Fruit fly (Drosophila melanogaster) whole organism, embryonic: ENCODE data around the gene Nlg2.

ENCODE experiments used
- BtbVII ChIP-seq: fragments of 200-800 bp; sonication (Bioruptor generic); optimal IDR thresholded peaks from 3 replicates; lab custom pipeline; 2017; ENCODE audit warnings: missing biosample characterization, mild to moderate bottlenecking, missing genetic modification characterization
- CG10321 ChIP-seq: fragments of 200-800 bp; sonication (Bioruptor generic); IDR thresholded peaks from 2 replicates; pipeline ENCODE4 v1.3.6; 2022; ENCODE audit warnings: missing biosample characterization, missing genetic modification characterization
- CG10366 ChIP-seq: fragments of 200-800 bp; sonication (Bioruptor generic); IDR thresholded peaks from 2 replicates; pipeline ENCODE4 v1.3.6; 2022; ENCODE audit warnings: missing biosample characterization, missing genetic modification characterization
- CG11560 ChIP-seq: fragments of 200-800 bp; sonication (Bioruptor generic); IDR thresholded peaks from 3 replicates; pipeline ENCODE4 v1.3.6; 2022; ENCODE audit warnings: missing biosample characterization, missing genetic modification characterization
- CG11723 ChIP-seq: fragments of 200-800 bp; sonication (Bioruptor generic); optimal IDR thresholded peaks from 2 replicates; lab custom pipeline; 2017; ENCODE audit warnings: missing biosample characterization, mild to moderate bottlenecking, missing genetic modification characterization
- CG13287 ChIP-seq: fragments of 200-800 bp; sonication (Bioruptor generic); IDR thresholded peaks from 2 replicates; pipeline ENCODE4 v1.3.6; 2022; ENCODE audit warnings: missing biosample characterization, missing genetic modification characterization; ENCODE audit not compliant: partially characterized antibody
- CG1603 ChIP-seq: fragments of 200-800 bp; sonication (Bioruptor generic); optimal IDR thresholded peaks from 2 replicates; lab custom pipeline; 2019; ENCODE audit warnings: missing biosample characterization, mild to moderate bottlenecking, missing genetic modification characterization, moderate library complexity
- CG17328 ChIP-seq: fragments of 200-800 bp; sonication (Bioruptor generic); IDR thresholded peaks from 2 replicates; pipeline ENCODE4 v1.3.6; 2022; ENCODE audit warnings: missing biosample characterization, missing genetic modification characterization
- CG17568 ChIP-seq: fragments of 200-800 bp; sonication (Bioruptor generic); optimal IDR thresholded peaks from 2 replicates; lab custom pipeline; 2018; ENCODE audit warnings: missing biosample characterization, mild to moderate bottlenecking, missing genetic modification characterization, moderate library complexity
- CG17802 ChIP-seq: fragments of 200-800 bp; sonication (Bioruptor generic); optimal IDR thresholded peaks from 2 replicates; lab custom pipeline; 2018; ENCODE audit warnings: missing biosample characterization, mild to moderate bottlenecking, missing genetic modification characterization, moderate library complexity
- CG18619 ChIP-seq: fragments of 200-800 bp; sonication (Bioruptor generic); optimal IDR thresholded peaks from 3 replicates; lab custom pipeline; 2017; ENCODE audit warnings: missing biosample characterization, mild to moderate bottlenecking, missing genetic modification characterization
- CG2120 ChIP-seq: fragments of 200-800 bp; sonication (Bioruptor generic); optimal IDR thresholded peaks from 3 replicates; lab custom pipeline; 2016; ENCODE audit warnings: missing biosample characterization, missing genetic modification characterization
- CG32532 ChIP-seq: fragments of 200-800 bp; sonication (Bioruptor generic); IDR thresholded peaks from 2 replicates; pipeline ENCODE4 v1.3.6; 2022; ENCODE audit warnings: missing biosample characterization, missing genetic modification characterization
- CG33557 ChIP-seq: fragments of 200-800 bp; sonication (Bioruptor generic); optimal IDR thresholded peaks from 2 replicates; lab custom pipeline; 2019; ENCODE audit warnings: missing biosample characterization, mild to moderate bottlenecking, missing genetic modification characterization, moderate library complexity
- CG42726 ChIP-seq: fragments of 200-800 bp; sonication (Bioruptor generic); IDR thresholded peaks from 2 replicates; pipeline ENCODE4 v1.3.6; 2022; ENCODE audit warnings: missing biosample characterization, missing genetic modification characterization; ENCODE audit not compliant: partially characterized antibody
- CG6175 ChIP-seq: fragments of 200-800 bp; sonication (Bioruptor generic); IDR thresholded peaks from 3 replicates; pipeline ENCODE4 v1.3.6; 2022; ENCODE audit warnings: missing biosample characterization, missing genetic modification characterization
- CG7357 ChIP-seq: fragments of 200-800 bp; sonication (Bioruptor generic); IDR thresholded peaks from 3 replicates; pipeline ENCODE4 v1.3.6; 2022; ENCODE audit warnings: missing biosample characterization, missing genetic modification characterization
- CG7928 ChIP-seq: fragments of 200-800 bp; sonication (Bioruptor generic); optimal IDR thresholded peaks from 2 replicates; lab custom pipeline; 2017; ENCODE audit warnings: missing biosample characterization, mild to moderate bottlenecking, missing genetic modification characterization
- CG8924 ChIP-seq: fragments of 200-800 bp; optimal IDR thresholded peaks from 3 replicates; lab custom pipeline; 2019; ENCODE audit warnings: missing biosample characterization, mild to moderate bottlenecking, missing genetic modification characterization, moderate library complexity
- CG9215 ChIP-seq: fragments of 200-800 bp; sonication (Bioruptor generic); IDR thresholded peaks from 2 replicates; pipeline ENCODE4 v1.3.6; 2022; ENCODE audit warnings: missing biosample characterization, missing genetic modification characterization
- Dref ChIP-seq: fragments of 200-800 bp; sonication (Bioruptor generic); IDR thresholded peaks from 2 replicates; pipeline ENCODE4 v1.3.6; 2022; ENCODE audit warnings: missing biosample characterization, missing genetic modification characterization
- ERR ChIP-seq: fragments of 200-800 bp; sonication (Bioruptor generic); optimal IDR thresholded peaks from 2 replicates; lab custom pipeline; 2016; ENCODE audit warnings: missing biosample characterization, missing genetic modification characterization
- Gsc ChIP-seq: fragments of 200-800 bp; sonication (Bioruptor generic); IDR thresholded peaks from 2 replicates; pipeline ENCODE4 v1.3.6; 2022; ENCODE audit warnings: missing biosample characterization, missing genetic modification characterization
- Hmx ChIP-seq: fragments of 200-800 bp; sonication (Bioruptor generic); optimal IDR thresholded peaks from 2 replicates; lab custom pipeline; 2016; ENCODE audit warnings: missing biosample characterization, missing genetic modification characterization
- Hsf ChIP-seq: fragments of 200-800 bp; sonication (Bioruptor generic); optimal IDR thresholded peaks from 3 replicates; lab custom pipeline; 2016; ENCODE audit warnings: missing biosample characterization, missing genetic modification characterization
- MTF-1 ChIP-seq: fragments of 200-800 bp; sonication (Bioruptor generic); optimal IDR thresholded peaks from 2 replicates; lab custom pipeline; 2018; ENCODE audit warnings: missing biosample characterization, mild to moderate bottlenecking, missing genetic modification characterization, borderline replicate concordance
- Neu2 ChIP-seq: fragments of 200-800 bp; sonication (Bioruptor generic); optimal IDR thresholded peaks from 3 replicates; lab custom pipeline; 2016; ENCODE audit warnings: missing biosample characterization, missing genetic modification characterization, borderline replicate concordance
- Optix ChIP-seq: fragments of 200-800 bp; sonication (Bioruptor generic); IDR thresholded peaks from 3 replicates; pipeline ENCODE4 v1.3.6; 2022; ENCODE audit warnings: missing biosample characterization, missing genetic modification characterization
- bsh ChIP-seq, 2 experiments: fragments of 200-800 bp; sonication (Bioruptor generic); optimal IDR thresholded peaks; 2 replicates each; lab custom pipeline; 2017 to 2018; ENCODE audit warnings: mild to moderate bottlenecking in 2 of 2, missing biosample characterization in 2 of 2, missing genetic modification characterization in 2 of 2, moderate library complexity in 1 of 2
- btn ChIP-seq: fragments of 200-800 bp; sonication (Bioruptor generic); optimal IDR thresholded peaks from 2 replicates; lab custom pipeline; 2016; ENCODE audit warnings: missing biosample characterization, missing genetic modification characterization
- cato ChIP-seq: fragments of 200-800 bp; sonication (Bioruptor generic); optimal IDR thresholded peaks from 2 replicates; lab custom pipeline; 2016; ENCODE audit warnings: missing biosample characterization, missing genetic modification characterization, borderline replicate concordance
- dati ChIP-seq: fragments of 200-800 bp; sonication (Bioruptor generic); IDR thresholded peaks from 2 replicates; pipeline ENCODE4 v1.3.6; 2022; ENCODE audit warnings: missing biosample characterization, missing genetic modification characterization
- dmrt11E ChIP-seq: fragments of 200-800 bp; sonication (Bioruptor generic); optimal IDR thresholded peaks from 3 replicates; lab custom pipeline; 2018; ENCODE audit warnings: missing biosample characterization, mild to moderate bottlenecking, missing genetic modification characterization, moderate library complexity
- nau ChIP-seq: fragments of 200-800 bp; sonication (Bioruptor generic); optimal IDR thresholded peaks from 3 replicates; lab custom pipeline; 2017; ENCODE audit warnings: missing biosample characterization, mild to moderate bottlenecking, missing genetic modification characterization, missing genetic modification reagents
- pum ChIP-seq: fragments of 200-800 bp; sonication (Bioruptor generic); optimal IDR thresholded peaks from 2 replicates; lab custom pipeline; 2016; ENCODE audit warnings: missing biosample characterization, missing genetic modification characterization
- run ChIP-seq: fragments of 200-800 bp; sonication (Bioruptor generic); optimal IDR thresholded peaks from 3 replicates; lab custom pipeline; 2018; ENCODE audit warnings: missing biosample characterization, mild to moderate bottlenecking, missing genetic modification characterization
- sd ChIP-seq: fragments of 200-800 bp; sonication (Bioruptor generic); optimal IDR thresholded peaks from 3 replicates; lab custom pipeline; 2018; ENCODE audit warnings: missing biosample characterization, mild to moderate bottlenecking, missing genetic modification characterization, moderate library complexity
- shn ChIP-seq: fragments of 200-800 bp; sonication (Bioruptor generic); optimal IDR thresholded peaks from 3 replicates; lab custom pipeline; 2016; ENCODE audit warnings: missing biosample characterization, missing genetic modification characterization
- so ChIP-seq: fragments of 200-800 bp; sonication (Bioruptor generic); IDR thresholded peaks from 3 replicates; pipeline ENCODE4 v1.3.6; 2022; ENCODE audit warnings: missing biosample characterization, missing genetic modification characterization
- ssp ChIP-seq: fragments of 200-800 bp; sonication (Bioruptor generic); IDR thresholded peaks from 2 replicates; pipeline ENCODE4 v1.3.6; 2022; ENCODE audit warnings: missing biosample characterization, missing genetic modification characterization
- tgo ChIP-seq: fragments of 200-800 bp; sonication (Bioruptor generic); IDR thresholded peaks from 3 replicates; pipeline ENCODE4 v1.3.6; 2022; ENCODE audit warnings: missing biosample characterization, missing genetic modification characterization
- usp ChIP-seq: fragments of >200 bp; optimal IDR thresholded peaks from 2 replicates; lab custom pipeline; 2017; ENCODE audit warnings: missing biosample characterization, missing genetic modification characterization
- vnd ChIP-seq: fragments of 200-800 bp; sonication (Bioruptor generic); IDR thresholded peaks from 3 replicates; pipeline ENCODE4 v1.3.6; 2022; ENCODE audit warnings: missing biosample characterization, missing genetic modification characterization; ENCODE audit not compliant: partially characterized antibody

Gene Nlg2

dm6 chr2L:6841349-6841748 lies 33.4 kb upstream of the Nlg2 start (continued):
- TF ChIP-seq Neu2: peak; percentile 16
- TF ChIP-seq dmrt11E (tag; lab: Kevin White, UChicago): peak; percentile 93
- peak; percentile 90 for TF ChIP-seq CG17328 (GFP tag; lab: Robert Waterston, UW)
- TF ChIP-seq CG33557 (GFP tag; lab: Kevin White, UChicago): peak; percentile 87
- TF ChIP-seq sd (tag; lab: Kevin White, UChicago): no peak
- TF ChIP-seq CG17568 (GFP tag; lab: Kevin White, UChicago): peak; percentile 15
- TF ChIP-seq CG11560 (tag; lab: Robert Waterston, UW): 0 out of 3 replicates have a peak, but pooled peaks have one; percentile 9
- TF ChIP-seq CG18619: peak; percentile 52
- peak; percentile 53; the same call in 1 of the 3 replicates for TF ChIP-seq so
- peak; percentile 81 for TF ChIP-seq CG8924
- no peak for TF ChIP-seq CG7928 (GFP tag; lab: Kevin White, UChicago)
- no peak for TF ChIP-seq usp (GFP tag; lab: Kevin White, UChicago)
- TF ChIP-seq pum (GFP tag; lab: Kevin White, UChicago): peak; percentile 57
- peak; percentile 55 for TF ChIP-seq CG11723 (GFP tag; lab: Kevin White, UChicago)
- TF ChIP-seq CG42726 (GFP tag; lab: Robert Waterston, UW): no peak
- TF ChIP-seq ssp: peak; percentile 65
- peak; percentile 60; the same call in 2 of the 3 replicates for TF ChIP-seq tgo
- no peak for TF ChIP-seq Hmx (GFP tag; lab: Kevin White, UChicago)
- peak in 1 of 2 experiments; percentile 92 for TF ChIP-seq bsh (GFP tag; optimal IDR thresholded peaks at IDR 0.05; lab: Kevin White, UChicago)
- peak; percentile 65; the same call in 2 of the 3 replicates for TF ChIP-seq CG7357
- TF ChIP-seq cato (GFP tag; lab: Kevin White, UChicago): peak; percentile 22
- TF ChIP-seq ERR: no peak
- no peak for TF ChIP-seq vnd (GFP tag; lab: Robert Waterston, UW)
- peak; percentile 61 for TF ChIP-seq CG17802 (tag; lab: Kevin White, UChicago)
- no peak for TF ChIP-seq CG32532 (GFP tag; lab: Robert Waterston, UW)
- no peak for TF ChIP-seq CG13287 (GFP tag; lab: Robert Waterston, UW)
- TF ChIP-seq Hsf (GFP tag; lab: Kevin White, UChicago): peak; percentile 70
- peak; percentile 71 for TF ChIP-seq Gsc (GFP tag; lab: Robert Waterston, UW)
- no peak for TF ChIP-seq CG6175 (GFP tag; lab: Robert Waterston, UW)
- TF ChIP-seq CG1603 (tag; lab: Kevin White, UChicago): peak; percentile 92
- TF ChIP-seq run (tag; lab: Kevin White, UChicago): peak; percentile 45
- TF ChIP-seq nau (GFP tag; lab: Kevin White, UChicago): no peak
- TF ChIP-seq Dref (GFP tag; lab: Robert Waterston, UW): no peak
- TF ChIP-seq CG2120 (GFP tag; lab: Kevin White, UChicago): no peak
- TF ChIP-seq MTF-1: peak; percentile 51
- TF ChIP-seq CG10366 (GFP tag; lab: Robert Waterston, UW): peak; percentile 58
- TF ChIP-seq shn (GFP tag; lab: Kevin White, UChicago): peak; percentile 44
- TF ChIP-seq btn (GFP tag; lab: Kevin White, UChicago): peak; percentile 63
- TF ChIP-seq CG9215 (GFP tag; lab: Robert Waterston, UW): peak; percentile 35; the same call in 1 of the 2 replicates
- peak; percentile 82 for TF ChIP-seq Optix (GFP tag; lab: Robert Waterston, UW)
- TF ChIP-seq BtbVII (GFP tag; lab: Kevin White, UChicago): no peak
- TF ChIP-seq dati (GFP tag; lab: Robert Waterston, UW): no peak
- no peak for TF ChIP-seq CG10321 (GFP tag; lab: Robert Waterston, UW)
